Fruit fly (Drosophila melanogaster): ENCODE results near the gene Slu7.
A peak's percentile ranks its signal among the peaks of the same experiment; 100 is the strongest.

Slu7 gene

dm6 chr3R:28998999-28999398, 39.9 kb downstream of the Slu7 start (continued):
- no peak for TF ChIP-seq fkh (GFP tag; optimal IDR thresholded peaks at IDR 0.05)
- no peak for TF ChIP-seq dsx (GFP tag; optimal IDR thresholded peaks at IDR 0.05; ENCODE audit: poor library complexity, severe bottlenecking)
- TF ChIP-seq CG11294 (GFP tag; IDR thresholded peaks at IDR 0.05), result no peak
- TF ChIP-seq CG31627 (GFP tag; optimal IDR thresholded peaks at IDR 0.05), result peak; percentile 51
- peak; percentile 39 for TF ChIP-seq CG8632 (GFP tag; optimal IDR thresholded peaks at IDR 0.05)
- TF ChIP-seq CG11762 (GFP tag; optimal IDR thresholded peaks at IDR 0.05; ENCODE audit: insufficient read depth), result no peak
- TF ChIP-seq ss (GFP tag; optimal IDR thresholded peaks at IDR 0.05), result peak in 1 of 2 experiments; percentile 46
- TF ChIP-seq Hr39 (GFP tag; optimal IDR thresholded peaks at IDR 0.05), result peak; percentile 52
- no peak for TF ChIP-seq Blimp-1 (GFP tag; optimal IDR thresholded peaks at IDR 0.05)
- no peak for TF ChIP-seq Hr38 (GFP tag; optimal IDR thresholded peaks at IDR 0.05)
- peak; percentile 13 for TF ChIP-seq net (GFP tag; optimal IDR thresholded peaks at IDR 0.05)
- no peak for TF ChIP-seq fd85E (GFP tag; optimal IDR thresholded peaks at IDR 0.05)
- TF ChIP-seq Gug (GFP tag; IDR thresholded peaks at IDR 0.05), result no peak
- TF ChIP-seq dac (GFP tag; optimal IDR thresholded peaks at IDR 0.05), result no peak
- peak; percentile 71 for TF ChIP-seq esn (GFP tag; optimal IDR thresholded peaks at IDR 0.05)
- TF ChIP-seq Sox14 (GFP tag; optimal IDR thresholded peaks at IDR 0.05), result peak; percentile 29
- peak; percentile 35 for TF ChIP-seq CG3919 (GFP tag; optimal IDR thresholded peaks at IDR 0.05)
- TF ChIP-seq cyc (GFP tag; optimal IDR thresholded peaks at IDR 0.05), result peak; percentile 30
- TF ChIP-seq CG6808 (GFP tag; optimal IDR thresholded peaks at IDR 0.05), result peak; percentile 55
- peak; percentile 21 for TF ChIP-seq Sox102F (GFP tag; optimal IDR thresholded peaks at IDR 0.05)
- no peak for TF ChIP-seq CG4318 (GFP tag; optimal IDR thresholded peaks at IDR 0.05)
- TF ChIP-seq Ets96B (tag; optimal IDR thresholded peaks at IDR 0.05), result peak; percentile 38
- peak; percentile 45 for TF ChIP-seq CG32006 (GFP tag; optimal IDR thresholded peaks at IDR 0.05)
- peak; percentile 32 for TF ChIP-seq CG3032 (tag; optimal IDR thresholded peaks at IDR 0.05)
- peak; percentile 42 for TF ChIP-seq Smox (GFP tag; optimal IDR thresholded peaks at IDR 0.05)
- peak; percentile 57 for TF ChIP-seq fd59A (GFP tag; optimal IDR thresholded peaks at IDR 0.05)
- peak; percentile 50 for TF ChIP-seq CG11902 (GFP tag; optimal IDR thresholded peaks at IDR 0.05)

dm6 chr3R:28990695-28991094, 48.2 kb downstream of the Slu7 start:
- TF ChIP-seq CG8632 (GFP tag; optimal IDR thresholded peaks at IDR 0.05) (no peak), CG8119 (GFP tag; IDR thresholded peaks at IDR 0.05) (no peak), Blimp-1 (GFP tag; optimal IDR thresholded peaks at IDR 0.05) (no peak), net (GFP tag; optimal IDR thresholded peaks at IDR 0.05) (no peak), CG11902 (GFP tag; optimal IDR thresholded peaks at IDR 0.05) (no peak), acj6 (GFP tag; optimal IDR thresholded peaks at IDR 0.05) (no peak), dac (GFP tag; optimal IDR thresholded peaks at IDR 0.05) (no peak), CG34406 (GFP tag; optimal IDR thresholded peaks at IDR 0.05) (no peak), pdm3 (GFP tag; optimal IDR thresholded peaks at IDR 0.05) (no peak), CG16779 (tag; optimal IDR thresholded peaks at IDR 0.05) (no peak), CG3919 (GFP tag; optimal IDR thresholded peaks at IDR 0.05) (no peak), CG15336 (GFP tag; IDR thresholded peaks at IDR 0.05) (no peak), CG6854 (GFP tag; optimal IDR thresholded peaks at IDR 0.05) (no peak), ss (GFP tag; optimal IDR thresholded peaks at IDR 0.05) (no peak), Eip78C (GFP tag) (no peak), CG32006 (GFP tag; optimal IDR thresholded peaks at IDR 0.05) (no peak), CG31627 (GFP tag; optimal IDR thresholded peaks at IDR 0.05) (no peak), eg (GFP tag; IDR thresholded peaks at IDR 0.05) (no peak), Eip75B (GFP tag; optimal IDR thresholded peaks at IDR 0.05) (no peak)

dm6 chr3R:28989388-28989787, 49.5 kb downstream of the Slu7 start:
- TF ChIP-seq CG11902 (GFP tag; optimal IDR thresholded peaks at IDR 0.05), result no peak

Data from whole organism, prepupa.